Fruit fly (Drosophila melanogaster): Measurements from ENCODE around the gene Tomosyn.

DNA sequence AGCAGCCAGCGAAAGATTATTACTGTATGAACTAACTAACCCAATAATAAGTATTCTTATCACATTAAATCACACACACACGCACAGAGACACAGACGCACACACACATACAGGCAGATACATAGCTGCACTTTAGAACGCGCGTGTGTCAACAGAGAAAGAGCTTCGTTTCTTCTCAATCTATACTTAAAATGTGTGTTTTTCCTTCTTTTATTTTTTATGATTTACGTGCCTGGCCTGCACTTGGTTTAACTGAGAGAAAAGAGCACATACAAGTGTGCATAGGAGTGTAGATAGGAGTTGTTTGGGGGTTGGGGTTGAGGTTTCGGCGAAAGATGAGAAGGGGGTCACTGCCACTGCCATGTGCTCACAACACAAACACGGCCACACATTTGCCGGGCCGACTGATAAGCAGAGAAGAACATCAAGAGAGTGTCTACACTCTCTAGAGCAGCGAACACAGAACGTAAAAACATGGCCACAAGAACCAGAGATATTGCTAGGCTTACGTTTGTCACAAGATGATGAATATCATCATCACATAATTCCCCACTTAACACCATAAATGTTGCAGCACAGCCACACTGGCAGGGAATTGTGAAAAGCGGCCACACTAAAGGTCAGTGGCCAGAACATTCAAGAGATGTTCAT lies 36.3 kb downstream of the Tomosyn start:
- TF ChIP-seq CG8478 (optimal IDR thresholded peaks at IDR 0.05) = no peak
- no peak for TF ChIP-seq CTCF (optimal IDR thresholded peaks at IDR 0.05)
